Worm (Caenorhabditis elegans) whole organism, L4/young adult: ENCODE data around the gene clp-1.
"Not testable (repeated sequence)": the region's sequence is repeated elsewhere in the genome, so short reads cannot be mapped to it uniquely, and the experiment has no call there.

Experiments
- W03F9.2 ChIP-seq: fragments of 150-350 bp; optimal IDR thresholded peaks from 2 replicates; lab custom pipeline; 2014; ENCODE audit warnings: missing biosample characterization, missing genetic modification characterization
- dao-5 ChIP-seq: sonication (generic microtip); optimal IDR thresholded peaks from 2 replicates; lab custom pipeline; 2016; ENCODE audit warnings: missing genotype, missing genetic modification characterization, moderate library complexity, missing compliant biosample characterization
- him-1 ChIP-seq: sonication (generic microtip); optimal IDR thresholded peaks from 2 replicates; lab custom pipeline; 2016; ENCODE audit warnings: missing genotype, missing genetic modification reagents, missing genetic modification characterization, missing compliant biosample characterization

Gene clp-1

DNA sequence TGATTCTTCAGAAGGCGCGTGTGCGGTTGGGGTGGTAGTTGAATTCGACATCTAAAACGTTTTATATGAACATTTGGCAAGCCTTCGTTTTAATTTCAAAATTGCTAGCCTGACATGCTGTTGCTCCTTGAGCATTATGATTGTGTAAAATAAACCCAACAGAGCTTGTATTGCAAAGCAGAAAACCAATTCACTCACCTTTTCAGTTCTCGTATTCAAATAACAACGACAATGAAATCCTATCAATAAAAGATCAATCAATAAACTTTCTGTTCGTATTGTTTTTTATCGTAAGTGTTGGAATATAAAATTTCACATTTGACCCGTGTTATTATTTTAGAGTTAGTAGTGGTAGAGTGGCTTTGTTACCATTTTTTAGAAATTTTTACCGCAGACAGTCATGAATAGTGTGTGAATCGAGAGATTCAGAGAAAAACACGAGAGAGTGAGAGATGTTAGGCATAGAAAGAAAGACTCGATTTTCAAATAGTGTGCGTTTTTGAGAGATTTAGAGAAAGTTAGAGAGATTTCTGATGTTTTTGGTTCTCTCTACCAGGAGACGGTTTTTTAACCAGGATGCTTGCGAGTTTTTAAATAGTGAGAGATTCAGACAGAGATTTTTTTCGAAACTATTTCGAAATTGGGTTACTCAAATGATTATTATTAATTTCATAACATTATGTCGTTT is 20.7 kb upstream of the clp-1 start, which contains the start of gene F54H12.10:
Gene F54H12.10 (minus strand): TSS at position 51 of the 688 bp plus-strand sequence.
- TF ChIP-seq W03F9.2, dao-5, him-1 (tag; lab: Kevin White, UChicago): not testable (repeated sequence)

DNA sequence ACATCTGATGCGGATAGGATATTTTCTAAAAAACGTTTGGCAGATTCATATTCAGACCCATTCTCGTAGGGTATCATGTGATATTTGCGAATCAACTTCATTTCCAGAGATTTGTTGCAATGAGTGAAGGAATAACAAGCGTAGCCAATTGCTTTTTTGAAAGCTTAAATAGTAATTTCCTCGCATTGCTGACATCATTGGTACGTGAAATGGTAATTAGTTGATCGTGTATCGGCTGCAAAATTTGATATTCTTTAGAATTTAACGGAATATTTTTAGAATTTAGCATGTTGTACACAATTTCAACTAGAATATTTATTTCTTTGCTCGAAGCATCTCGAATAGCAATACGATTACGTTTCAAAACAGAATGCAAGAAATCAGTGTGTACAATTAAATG is 17.1 kb upstream of the clp-1 start, which contains the start of gene F54H12.4:
Gene F54H12.4 (minus strand): TSS at position 101 of the 400 bp plus-strand sequence.
- TF ChIP-seq dao-5, W03F9.2, him-1 (tag; lab: Kevin White, UChicago): not testable (repeated sequence)

DNA sequence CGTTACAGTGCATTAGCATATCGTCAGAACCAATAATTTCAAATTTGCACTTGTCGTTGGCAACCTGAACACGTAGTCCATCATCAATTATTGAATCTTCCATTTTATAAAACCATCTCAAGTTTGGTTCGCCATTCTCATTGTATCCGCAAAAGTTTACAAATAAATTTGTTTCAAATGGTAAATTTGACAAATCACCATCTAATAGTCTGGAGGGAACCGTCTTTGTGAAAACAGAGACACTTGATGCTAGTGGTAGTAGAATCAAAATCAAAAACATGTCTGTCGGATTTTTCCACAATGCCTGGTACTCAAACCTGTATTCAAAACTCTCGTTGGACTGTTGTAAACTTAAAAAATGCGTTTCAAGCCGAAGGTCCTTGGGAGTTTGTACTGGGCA is 15.5 kb upstream of the clp-1 start, which contains the start of gene F54H12.2:
Gene F54H12.2 (plus strand): TSS at position 301 of the 400 bp plus-strand sequence.
- not testable (repeated sequence) for TF ChIP-seq W03F9.2, him-1, dao-5 (tag; lab: Kevin White, UChicago)

DNA sequence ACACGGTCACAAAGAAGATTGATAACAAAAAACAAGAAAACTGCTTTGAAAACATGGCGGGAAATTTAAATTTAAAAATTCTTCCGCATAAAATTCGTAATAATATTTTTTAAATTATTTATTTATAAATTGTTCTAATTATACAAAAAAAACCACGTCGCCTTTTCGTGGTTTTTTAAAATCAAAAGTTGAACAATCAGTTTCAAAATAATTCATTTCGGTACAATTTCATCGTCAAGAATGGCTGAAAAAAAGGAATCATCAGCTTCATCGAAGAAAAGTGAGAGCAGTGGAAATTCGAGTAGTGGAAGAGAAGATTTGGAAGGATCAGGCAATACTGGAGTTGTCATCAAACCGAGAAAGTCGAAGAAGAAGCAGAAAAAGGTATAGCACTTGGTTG is 10.6 kb upstream of the clp-1 start, which contains the start of the genes F54H12.8 and F54H12.7:
Gene F54H12.8 (minus strand): TSS at position 101 of the 400 bp plus-strand sequence.
Gene F54H12.7 (plus strand): TSS at position 229 of the 400 bp plus-strand sequence.
- TF ChIP-seq dao-5 (tag; lab: Kevin White, UChicago) (no peak), W03F9.2 (tag; lab: Kevin White, UChicago) (no peak), him-1 (tag; lab: Kevin White, UChicago) (no peak)

ce11 chrIII:7972061-7972460 is 7.7 kb upstream of the clp-1 start, which contains the start of gene F54H12.5:
TSS of gene F54H12.5 (minus strand) at chrIII:7972161.
- TF ChIP-seq W03F9.2 (tag; lab: Kevin White, UChicago), result no peak
- no peak for TF ChIP-seq him-1 (tag; lab: Kevin White, UChicago)
- TF ChIP-seq dao-5 (tag; lab: Kevin White, UChicago), result no peak

ce11 chrIII:7972687-7973086 is 7.1 kb upstream of the clp-1 start:
- no peak for TF ChIP-seq dao-5 (tag; lab: Kevin White, UChicago)
- no peak for TF ChIP-seq W03F9.2 (tag; lab: Kevin White, UChicago)
- TF ChIP-seq him-1 (tag; lab: Kevin White, UChicago), result no peak

DNA sequence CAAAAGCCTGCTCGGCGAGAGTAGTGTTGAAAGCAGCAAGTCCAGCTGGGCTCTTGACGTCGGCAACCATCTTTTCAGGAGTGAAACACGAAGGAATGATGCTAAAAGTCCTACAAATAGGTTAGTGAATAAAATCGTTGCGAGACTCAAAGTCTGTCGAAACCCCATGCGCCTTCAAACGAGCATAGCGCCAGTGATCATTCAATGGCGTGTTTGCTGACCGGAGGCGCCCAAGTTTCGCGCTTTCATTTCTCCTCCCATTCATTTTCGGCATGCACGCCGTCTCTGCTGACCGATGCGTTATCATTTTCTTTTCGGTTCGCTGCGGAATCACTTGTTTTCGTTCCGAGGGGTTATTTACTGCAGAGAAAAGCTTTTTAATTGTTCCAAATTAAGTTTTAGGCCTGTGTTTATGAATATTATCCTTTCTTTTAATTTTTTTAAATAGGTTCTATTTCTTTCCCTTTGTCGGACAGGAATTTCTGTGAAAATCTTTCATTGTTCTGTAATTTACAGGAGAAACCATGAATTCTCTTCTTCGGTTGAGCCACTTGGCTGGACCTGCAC is 6.5 kb upstream of the clp-1 start, which contains the start of the genes eef-1B.1 and aco-2:
Gene eef-1B.1 (minus strand): TSS at position 186 of the 567 bp plus-strand sequence.
Gene aco-2 (plus strand): TSS at position 517 of the 567 bp plus-strand sequence.
- TF ChIP-seq W03F9.2 (tag; lab: Kevin White, UChicago) (peak; percentile 90), him-1 (tag; lab: Kevin White, UChicago) (peak; percentile 67), dao-5 (tag; lab: Kevin White, UChicago) (no peak)

- TF ChIP-seq him-1 (tag; lab: Kevin White, UChicago) (no peak), dao-5 (tag; lab: Kevin White, UChicago) (no peak), W03F9.2 (tag; lab: Kevin White, UChicago) (no peak)
These were observed 5.7 kb upstream of the clp-1 start for ce11 chrIII:7973968-7974607.

- TF ChIP-seq him-1 (tag; lab: Kevin White, UChicago) (no peak), dao-5 (tag; lab: Kevin White, UChicago) (no peak), W03F9.2 (tag; lab: Kevin White, UChicago) (no peak)
These were observed 2.5 kb upstream of the clp-1 start for ce11 chrIII:7977224-7977623.

DNA sequence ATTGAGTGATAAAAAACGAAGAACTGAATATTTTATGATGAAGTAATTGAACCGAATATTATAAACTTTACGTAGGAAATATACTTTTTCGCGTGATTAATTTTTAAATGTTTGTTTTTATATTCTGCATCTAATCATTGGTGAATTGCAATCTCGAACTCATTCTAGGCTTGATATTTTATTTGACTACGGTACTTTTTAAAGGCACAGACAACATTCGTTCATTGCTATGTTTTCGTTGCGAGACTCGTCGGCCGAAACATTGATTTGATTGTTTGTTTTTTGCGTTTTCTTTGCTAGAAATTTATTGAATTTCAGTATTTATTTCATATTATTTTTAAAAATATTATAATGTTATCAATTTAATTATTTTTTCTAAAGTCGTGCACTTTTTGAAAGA is 2.0 kb upstream of the clp-1 start, which contains the start of gene C06G4.4:
Gene C06G4.4 (minus strand): TSS at position 36 of the 400 bp plus-strand sequence.
- TF ChIP-seq W03F9.2 (tag; lab: Kevin White, UChicago), result peak; percentile 16
- TF ChIP-seq dao-5 (tag; lab: Kevin White, UChicago), result no peak

DNA sequence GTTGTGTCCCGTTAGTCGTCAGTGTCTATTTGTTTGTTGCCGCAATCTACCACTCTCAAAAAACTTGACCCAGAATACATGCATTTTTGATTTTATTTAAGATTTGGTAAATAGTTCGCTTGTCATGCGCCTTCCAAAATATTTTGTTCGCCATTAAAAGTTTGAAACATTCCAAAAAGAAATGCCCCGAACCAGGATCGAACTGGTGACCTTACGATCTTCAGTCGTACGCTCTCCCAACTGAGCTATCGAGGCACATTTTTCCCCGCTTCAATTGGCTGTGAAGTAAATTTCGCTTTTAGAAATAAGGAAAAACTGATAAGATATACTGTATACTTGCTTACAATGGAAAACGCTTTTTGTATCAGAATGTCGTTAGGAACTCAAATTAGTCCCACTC is 1.5 kb upstream of the clp-1 start:
- TF ChIP-seq W03F9.2 (tag; lab: Kevin White, UChicago), result no peak
- TF ChIP-seq him-1 (tag; lab: Kevin White, UChicago), result no peak
- no peak for TF ChIP-seq dao-5 (tag; lab: Kevin White, UChicago)

ce11 chrIII:7978723-7979122 is 1.0 kb upstream of the clp-1 start:
- no peak for TF ChIP-seq W03F9.2 (tag; lab: Kevin White, UChicago)
- no peak for TF ChIP-seq dao-5 (tag; lab: Kevin White, UChicago)
- TF ChIP-seq him-1 (tag; lab: Kevin White, UChicago), result no peak
